Fruit fly (Drosophila melanogaster) whole organism, prepupa: ENCODE data around the gene CG44158.

ENCODE experiments used
- Blimp-1 ChIP-seq: fragments of 200-800 bp; sonication (Bioruptor generic); optimal IDR thresholded peaks from 3 replicates; lab custom pipeline; 2017; ENCODE audit warnings: missing biosample characterization, missing genetic modification characterization, mild to moderate bottlenecking, moderate library complexity, missing genetic modification reagents
- CG10631 ChIP-seq: fragments of 200-800 bp; sonication (Bioruptor generic); optimal IDR thresholded peaks from 2 replicates; lab custom pipeline; 2016; ENCODE audit warnings: missing biosample characterization, missing genetic modification characterization
- CG10669 ChIP-seq: fragments of 200-800 bp; sonication (Bioruptor generic); optimal IDR thresholded peaks from 3 replicates; lab custom pipeline; 2018; ENCODE audit warnings: missing biosample characterization, mild to moderate bottlenecking, missing genetic modification characterization, moderate library complexity
- CG11294 ChIP-seq: fragments of 200-800 bp; sonication (Bioruptor generic); IDR thresholded peaks from 2 replicates; pipeline ENCODE4 v1.3.6; 2022; ENCODE audit warnings: missing biosample characterization, missing genetic modification characterization
- CG11902 ChIP-seq: fragments of 200-800 bp; sonication (Bioruptor generic); optimal IDR thresholded peaks from 3 replicates; lab custom pipeline; 2016; ENCODE audit warnings: missing biosample characterization, missing genetic modification characterization
- CG15336 ChIP-seq: fragments of 200-800 bp; sonication (Bioruptor generic); IDR thresholded peaks from 2 replicates; pipeline ENCODE4 v1.3.6; 2022; ENCODE audit warnings: missing biosample characterization, missing genetic modification characterization
- CG1621 ChIP-seq: fragments of 200-800 bp; sonication (Bioruptor generic); optimal IDR thresholded peaks from 3 replicates; lab custom pipeline; 2018; ENCODE audit warnings: missing biosample characterization, mild to moderate bottlenecking, missing genetic modification characterization
- CG16779 ChIP-seq: fragments of 200-800 bp; sonication (Bioruptor generic); optimal IDR thresholded peaks from 3 replicates; lab custom pipeline; 2017; ENCODE audit warnings: missing biosample characterization, mild to moderate bottlenecking, missing genetic modification characterization
- CG3032 ChIP-seq: fragments of 200-800 bp; optimal IDR thresholded peaks from 2 replicates; lab custom pipeline; 2019; ENCODE audit warnings: missing biosample characterization, mild to moderate bottlenecking, missing genetic modification characterization, moderate library complexity
- CG32006 ChIP-seq: fragments of 200-800 bp; sonication (Bioruptor generic); optimal IDR thresholded peaks from 3 replicates; lab custom pipeline; 2017; ENCODE audit warnings: missing biosample characterization, mild to moderate bottlenecking, missing genetic modification characterization
- CG34406 ChIP-seq: fragments of 200-800 bp; sonication (Bioruptor generic); optimal IDR thresholded peaks from 3 replicates; lab custom pipeline; 2016; ENCODE audit warnings: missing biosample characterization, missing genetic modification characterization
- CG3919 ChIP-seq: fragments of 200-800 bp; sonication (Bioruptor generic); optimal IDR thresholded peaks from 3 replicates; lab custom pipeline; 2016; ENCODE audit warnings: missing biosample characterization, missing genetic modification characterization
- CG4318 ChIP-seq: fragments of 200-800 bp; sonication (Bioruptor generic); optimal IDR thresholded peaks from 3 replicates; lab custom pipeline; 2017; ENCODE audit warnings: missing biosample characterization, mild to moderate bottlenecking, missing genetic modification characterization
- CG6163 ChIP-seq: fragments of 200-800 bp; sonication (Bioruptor generic); IDR thresholded peaks from 3 replicates; pipeline ENCODE4 v1.3.6; 2022; ENCODE audit warnings: missing biosample characterization, missing genetic modification characterization
- CG6276 ChIP-seq: fragments of 200-800 bp; sonication (Bioruptor generic); optimal IDR thresholded peaks from 2 replicates; lab custom pipeline; 2017; ENCODE audit warnings: missing biosample characterization, mild to moderate bottlenecking, missing genetic modification characterization
- CG6792 ChIP-seq: fragments of 200-800 bp; sonication (Bioruptor generic); optimal IDR thresholded peaks from 3 replicates; lab custom pipeline; 2016; ENCODE audit warnings: missing biosample characterization, missing genetic modification characterization
- CG6808 ChIP-seq: fragments of 200-800 bp; sonication (Bioruptor generic); optimal IDR thresholded peaks from 3 replicates; lab custom pipeline; 2017; ENCODE audit warnings: missing biosample characterization, missing genetic modification characterization, mild to moderate bottlenecking, moderate library complexity, missing genetic modification reagents
- CG6854 ChIP-seq: fragments of 200-800 bp; sonication (Bioruptor generic); optimal IDR thresholded peaks from 2 replicates; lab custom pipeline; 2017; ENCODE audit warnings: missing biosample characterization, mild to moderate bottlenecking, missing genetic modification characterization
- CG8119 ChIP-seq: fragments of 200-800 bp; sonication (Bioruptor generic); IDR thresholded peaks from 3 replicates; pipeline ENCODE4 v1.3.6; 2022; ENCODE audit warnings: missing biosample characterization, missing genetic modification characterization
- CG8319 ChIP-seq: fragments of 200-800 bp; sonication (Bioruptor generic); optimal IDR thresholded peaks from 3 replicates; lab custom pipeline; 2016; ENCODE audit warnings: missing biosample characterization, missing genetic modification characterization
- CG9139 ChIP-seq: fragments of 200-800 bp; sonication (Bioruptor generic); optimal IDR thresholded peaks from 3 replicates; lab custom pipeline; 2017; ENCODE audit warnings: missing biosample characterization, mild to moderate bottlenecking, missing genetic modification characterization
- Eip75B ChIP-seq: fragments of 200-800 bp; sonication (Bioruptor generic); optimal IDR thresholded peaks from 3 replicates; lab custom pipeline; 2016; ENCODE audit warnings: missing biosample characterization, missing genetic modification characterization
- Eip78C ChIP-seq: fragments of 200-800 bp; sonication (Bioruptor generic); peaks from one replicate; lab custom pipeline; 2016; ENCODE audit warnings: missing biosample characterization, missing genetic modification characterization
- Eip93F ChIP-seq: fragments of 200-800 bp; sonication (Bioruptor generic); optimal IDR thresholded peaks from 2 replicates; lab custom pipeline; 2016; ENCODE audit warnings: missing biosample characterization, mild to moderate bottlenecking, missing genetic modification characterization
- Ets21C ChIP-seq: fragments of 200-800 bp; sonication (Bioruptor generic); optimal IDR thresholded peaks from 3 replicates; lab custom pipeline; 2016; ENCODE audit warnings: missing biosample characterization, missing genetic modification characterization
- Ets96B ChIP-seq: fragments of 200-800 bp; optimal IDR thresholded peaks from 2 replicates; lab custom pipeline; 2019; ENCODE audit warnings: missing biosample characterization, mild to moderate bottlenecking, missing genetic modification characterization, moderate library complexity
- Hr38 ChIP-seq: sonication (Bioruptor generic); optimal IDR thresholded peaks from 2 replicates; lab custom pipeline; 2016; ENCODE audit warnings: missing biosample characterization, missing genetic modification characterization
- Hr39 ChIP-seq: fragments of 200-800 bp; sonication (Bioruptor generic); optimal IDR thresholded peaks from 2 replicates; lab custom pipeline; 2016; ENCODE audit warnings: missing biosample characterization, missing genetic modification characterization
- Hr4 ChIP-seq: fragments of 200-800 bp; sonication (Bioruptor generic); optimal IDR thresholded peaks from 3 replicates; lab custom pipeline; 2016; ENCODE audit warnings: missing biosample characterization, missing genetic modification characterization
- Lpt ChIP-seq: fragments of 200-800 bp; sonication (Bioruptor generic); optimal IDR thresholded peaks from 3 replicates; lab custom pipeline; 2016; ENCODE audit warnings: missing biosample characterization, missing genetic modification characterization
- Met ChIP-seq: fragments of 200-800 bp; sonication (Bioruptor generic); optimal IDR thresholded peaks from 3 replicates; lab custom pipeline; 2016; ENCODE audit warnings: missing biosample characterization, missing genetic modification characterization
- OdsH ChIP-seq: fragments of 200-800 bp; sonication (Bioruptor generic); optimal IDR thresholded peaks from 3 replicates; lab custom pipeline; 2016; ENCODE audit warnings: missing biosample characterization, missing genetic modification characterization
- Sox14 ChIP-seq: fragments of 200-800 bp; sonication (Bioruptor generic); optimal IDR thresholded peaks from 3 replicates; lab custom pipeline; 2016; ENCODE audit warnings: missing biosample characterization, missing genetic modification characterization
- Sox15 ChIP-seq: fragments of 200-800 bp; sonication (Bioruptor generic); optimal IDR thresholded peaks from 3 replicates; lab custom pipeline; 2016; ENCODE audit warnings: missing biosample characterization, missing genetic modification characterization
- acj6 ChIP-seq: fragments of 200-800 bp; sonication (Bioruptor generic); optimal IDR thresholded peaks from 3 replicates; lab custom pipeline; 2016; ENCODE audit warnings: missing biosample characterization, missing genetic modification characterization
- cyc ChIP-seq: fragments of 200-800 bp; sonication (Bioruptor generic); optimal IDR thresholded peaks from 3 replicates; lab custom pipeline; 2016; ENCODE audit warnings: missing biosample characterization, missing genetic modification characterization
- dac ChIP-seq: fragments of 200-800 bp; sonication (Bioruptor generic); optimal IDR thresholded peaks from 2 replicates; lab custom pipeline; 2017; ENCODE audit warnings: missing biosample characterization, mild to moderate bottlenecking, missing genetic modification characterization
- dsx ChIP-seq: fragments of 200-800 bp; optimal IDR thresholded peaks from 3 replicates; lab custom pipeline; 2019; ENCODE audit warnings: missing biosample characterization, mild to moderate bottlenecking, missing genetic modification characterization, moderate library complexity; ENCODE audit not compliant: poor library complexity, severe bottlenecking
- eg ChIP-seq: fragments of 200-800 bp; sonication (Bioruptor generic); IDR thresholded peaks from 3 replicates; pipeline ENCODE4 v1.3.6; 2022; ENCODE audit warnings: missing biosample characterization, missing genetic modification characterization
- esn ChIP-seq: fragments of 200-800 bp; sonication (Bioruptor generic); optimal IDR thresholded peaks from 2 replicates; lab custom pipeline; 2016; ENCODE audit warnings: missing biosample characterization, mild to moderate bottlenecking, missing genetic modification characterization, moderate library complexity
- fd59A ChIP-seq: fragments of 200-800 bp; sonication (Bioruptor generic); optimal IDR thresholded peaks from 2 replicates; lab custom pipeline; 2017; ENCODE audit warnings: missing biosample characterization, mild to moderate bottlenecking, missing genetic modification characterization, missing genetic modification reagents
- fd85E ChIP-seq: fragments of 200-800 bp; sonication (Bioruptor generic); optimal IDR thresholded peaks from 3 replicates; lab custom pipeline; 2016; ENCODE audit warnings: missing biosample characterization, missing genetic modification characterization
- fkh ChIP-seq: fragments of 200-800 bp; sonication (Bioruptor generic); optimal IDR thresholded peaks from 3 replicates; lab custom pipeline; 2017; ENCODE audit warnings: missing biosample characterization, mild to moderate bottlenecking, missing genetic modification characterization, moderate library complexity
- lz ChIP-seq: fragments of 200-800 bp; sonication (Bioruptor generic); optimal IDR thresholded peaks from 3 replicates; lab custom pipeline; 2016; ENCODE audit warnings: missing biosample characterization, missing genetic modification characterization
- net ChIP-seq: fragments of 200-800 bp; sonication (Bioruptor generic); optimal IDR thresholded peaks from 3 replicates; lab custom pipeline; 2016; ENCODE audit warnings: missing biosample characterization, missing genetic modification characterization
- pdm3 ChIP-seq: fragments of 200-800 bp; sonication (Bioruptor generic); optimal IDR thresholded peaks from 3 replicates; lab custom pipeline; 2016; ENCODE audit warnings: missing biosample characterization, missing genetic modification characterization
- salr ChIP-seq, 2 experiments: fragments of 200-800 bp; sonication (Bioruptor generic); optimal IDR thresholded peaks; 3 replicates each; lab custom pipeline; 2016 to 2018; ENCODE audit warnings: missing biosample characterization in 2 of 2, missing genetic modification characterization in 2 of 2, mild to moderate bottlenecking in 1 of 2
- spab ChIP-seq: fragments of 200-800 bp; sonication (Bioruptor generic); optimal IDR thresholded peaks from 2 replicates; lab custom pipeline; 2017; ENCODE audit warnings: missing biosample characterization, mild to moderate bottlenecking, missing genetic modification characterization, missing genetic modification reagents
- ss ChIP-seq, 2 experiments: fragments of 200-800 bp; sonication (Bioruptor generic); optimal IDR thresholded peaks; 2 replicates in 1 of 2; 3 replicates in 1 of 2; lab custom pipeline; 2017 to 2018; ENCODE audit warnings: mild to moderate bottlenecking in 2 of 2, missing biosample characterization in 2 of 2, missing genetic modification characterization in 2 of 2, moderate library complexity in 1 of 2
- svp ChIP-seq: fragments of 200-800 bp; sonication (Bioruptor generic); peaks from one replicate; lab custom pipeline; 2016; ENCODE audit warnings: missing biosample characterization, missing genetic modification characterization
- topi ChIP-seq: fragments of 200-800 bp; sonication (Bioruptor generic); optimal IDR thresholded peaks from 3 replicates; lab custom pipeline; 2016; ENCODE audit warnings: missing biosample characterization, missing genetic modification characterization
- vri ChIP-seq: fragments of 200-800 bp; sonication (Bioruptor generic); optimal IDR thresholded peaks from 3 replicates; lab custom pipeline; 2016; ENCODE audit warnings: missing biosample characterization, mild to moderate bottlenecking, missing genetic modification characterization

CG44158 gene

dm6 chr3R:18168929-18169350 lies 39.6 kb upstream of the CG44158 start:
- TF ChIP-seq ss (GFP tag; optimal IDR thresholded peaks at IDR 0.05; lab: Kevin White, UChicago) (peak in 1 of 2 experiments; percentile 14), cyc (GFP tag; lab: Kevin White, UChicago) (peak; percentile 14), Met (GFP tag; lab: Kevin White, UChicago) (peak; percentile 41), CG6854 (GFP tag; lab: Kevin White, UChicago) (no peak), CG11294 (GFP tag; lab: Robert Waterston, UW) (no peak), CG15336 (GFP tag; lab: Robert Waterston, UW) (no peak; the same call in 1 of the 2 replicates), eg (no peak), fd85E (GFP tag; lab: Kevin White, UChicago) (no peak), fkh (GFP tag; lab: Kevin White, UChicago) (no peak), esn (GFP tag; lab: Kevin White, UChicago) (peak; percentile 31), Ets96B (tag; lab: Kevin White, UChicago) (peak; percentile 23), CG4318 (no peak), CG10631 (GFP tag; lab: Kevin White, UChicago) (peak; percentile 35), spab (no peak), Hr38 (GFP tag; lab: Kevin White, UChicago) (no peak), CG3032 (tag; lab: Kevin White, UChicago) (peak; percentile 28), topi (GFP tag; lab: Kevin White, UChicago) (peak; percentile 21), CG10669 (peak; percentile 32), salr (GFP tag; optimal IDR thresholded peaks at IDR 0.05; lab: Kevin White, UChicago) (peak in 1 of 2 experiments; percentile 22), svp (GFP tag; lab: Kevin White, UChicago) (peak; percentile 71), CG16779 (tag; lab: Kevin White, UChicago) (no peak), OdsH (GFP tag; lab: Kevin White, UChicago) (peak; percentile 1), fd59A (no peak), acj6 (GFP tag; lab: Kevin White, UChicago) (peak; percentile 26), CG6163 (GFP tag; lab: Robert Waterston, UW) (0 out of 3 replicates have a peak, but pooled peaks have one; percentile 27), CG6792 (GFP tag; lab: Kevin White, UChicago) (peak; percentile 3), CG6276 (GFP tag; lab: Kevin White, UChicago) (peak; percentile 52), CG11902 (GFP tag; lab: Kevin White, UChicago) (no peak), CG3919 (GFP tag; lab: Kevin White, UChicago) (peak; percentile 45), CG32006 (peak; percentile 44), dsx (GFP tag; lab: Kevin White, UChicago) (no peak), Lpt (GFP tag; lab: Kevin White, UChicago) (no peak), Eip93F (no peak), CG6808 (GFP tag; lab: Kevin White, UChicago) (no peak), Hr39 (GFP tag; lab: Kevin White, UChicago) (peak; percentile 27), Eip75B (GFP tag; lab: Kevin White, UChicago) (peak; percentile 45), CG8119 (GFP tag; lab: Robert Waterston, UW) (0 out of 3 replicates have a peak, but pooled peaks have one; percentile 42), CG1621 (tag; lab: Kevin White, UChicago) (peak; percentile 22), net (peak; percentile 2), Sox14 (GFP tag; lab: Kevin White, UChicago) (peak; percentile 65), Ets21C (no peak), Blimp-1 (GFP tag; lab: Kevin White, UChicago) (no peak), dac (GFP tag; lab: Kevin White, UChicago) (no peak), CG8319 (no peak), CG34406 (GFP tag; lab: Kevin White, UChicago) (peak; percentile 2), Sox15 (GFP tag; lab: Kevin White, UChicago) (no peak), CG9139 (no peak), lz (GFP tag; lab: Kevin White, UChicago) (peak; percentile 32), pdm3 (peak; percentile 29), Eip78C (GFP tag; lab: Kevin White, UChicago) (peak; percentile 89), vri (GFP tag; lab: Kevin White, UChicago) (peak; percentile 15), Hr4 (GFP tag; lab: Kevin White, UChicago) (peak; percentile 16)
